Worm (Caenorhabditis elegans) whole organism, late embryonic: ENCODE data around the gene rig-6.

Source experiments
- C08G9.2 ChIP-seq: sonication (generic microtip); optimal IDR thresholded peaks from 2 replicates; lab custom pipeline; 2016; ENCODE audit warnings: mild to moderate bottlenecking, missing genetic modification characterization, moderate library complexity, missing compliant biosample characterization
- C38D4.7 ChIP-seq: fragments of 200-800 bp; sonication (Bioruptor generic); optimal IDR thresholded peaks from 2 replicates; lab custom pipeline; 2018; ENCODE audit warnings: mild to moderate bottlenecking, missing genetic modification characterization, moderate library complexity, missing compliant biosample characterization
- F13H6.1 ChIP-seq: sonication (generic microtip); optimal IDR thresholded peaks from 2 replicates; lab custom pipeline; 2016; ENCODE audit warnings: missing genetic modification characterization, missing compliant biosample characterization
- K02D7.2 ChIP-seq: sonication (generic microtip); optimal IDR thresholded peaks from 2 replicates; lab custom pipeline; 2017; ENCODE audit warnings: mild to moderate bottlenecking, missing genetic modification characterization, missing compliant biosample characterization
- Y22D7AL.16 ChIP-seq: sonication (generic microtip); optimal IDR thresholded peaks from 2 replicates; lab custom pipeline; 2016; ENCODE audit warnings: missing genetic modification characterization, missing compliant biosample characterization
- ahr-1 ChIP-seq: sonication (generic microtip); optimal IDR thresholded peaks from 2 replicates; lab custom pipeline; 2016; ENCODE audit warnings: missing genetic modification characterization, missing compliant biosample characterization
- ceh-14 ChIP-seq: sonication (generic microtip); optimal IDR thresholded peaks from 2 replicates; lab custom pipeline; 2016; ENCODE audit warnings: missing genotype, missing genetic modification characterization, missing compliant biosample characterization
- ceh-2 ChIP-seq: sonication (generic microtip); optimal IDR thresholded peaks from 2 replicates; lab custom pipeline; 2016; ENCODE audit warnings: missing genotype, missing genetic modification characterization, missing compliant biosample characterization
- ceh-24 ChIP-seq: sonication (generic microtip); optimal IDR thresholded peaks from 2 replicates; lab custom pipeline; 2016; ENCODE audit warnings: mild to moderate bottlenecking, missing genetic modification characterization, missing compliant biosample characterization
- ceh-31 ChIP-seq: sonication (generic microtip); optimal IDR thresholded peaks from 2 replicates; lab custom pipeline; 2016; ENCODE audit warnings: missing genetic modification characterization, missing compliant biosample characterization
- ceh-34 ChIP-seq: sonication (generic microtip); optimal IDR thresholded peaks from 2 replicates; lab custom pipeline; 2016; ENCODE audit warnings: mild to moderate bottlenecking, missing genetic modification characterization, missing compliant biosample characterization
- ceh-9 ChIP-seq: sonication (generic microtip); optimal IDR thresholded peaks from 2 replicates; lab custom pipeline; 2016; ENCODE audit warnings: mild to moderate bottlenecking, missing genetic modification characterization, inconsistent platforms, missing compliant biosample characterization
- che-1 ChIP-seq: sonication (generic microtip); optimal IDR thresholded peaks from 2 replicates; lab custom pipeline; 2016; ENCODE audit warnings: mild to moderate bottlenecking, missing genetic modification characterization, missing compliant biosample characterization
- dmd-4 ChIP-seq: sonication (generic microtip); optimal IDR thresholded peaks from 2 replicates; lab custom pipeline; 2016; ENCODE audit warnings: borderline replicate concordance, missing genetic modification characterization, missing compliant biosample characterization
- dve-1 ChIP-seq: sonication (generic microtip); optimal IDR thresholded peaks from 2 replicates; lab custom pipeline; 2017; ENCODE audit warnings: antibody characterized with exemption, mild to moderate bottlenecking, missing genetic modification characterization, missing compliant biosample characterization
- elt-2 ChIP-seq: sonication (generic microtip); optimal IDR thresholded peaks from 2 replicates; lab custom pipeline; 2016; ENCODE audit warnings: missing genetic modification reagents, missing genetic modification characterization, missing compliant biosample characterization
- ets-4 ChIP-seq: sonication (generic microtip); optimal IDR thresholded peaks from 2 replicates; lab custom pipeline; 2016; ENCODE audit warnings: missing genetic modification characterization, missing compliant biosample characterization
- eyg-1 ChIP-seq: sonication (generic microtip); optimal IDR thresholded peaks from 2 replicates; lab custom pipeline; 2016; ENCODE audit warnings: missing genotype, missing genetic modification characterization, missing compliant biosample characterization
- fax-1 ChIP-seq: sonication (generic microtip); optimal IDR thresholded peaks from 2 replicates; lab custom pipeline; 2016; ENCODE audit warnings: missing genotype, missing genetic modification characterization, missing compliant biosample characterization
- fkh-10 ChIP-seq: fragments of 150-350 bp; optimal IDR thresholded peaks from 2 replicates; lab custom pipeline; 2014; ENCODE audit warnings: missing biosample characterization, missing genetic modification reagents, missing genetic modification characterization
- fkh-6 ChIP-seq: sonication (generic microtip); optimal IDR thresholded peaks from 2 replicates; lab custom pipeline; 2016; ENCODE audit warnings: missing genetic modification characterization, missing compliant biosample characterization
- gmeb-2 ChIP-seq: sonication (generic microtip); optimal IDR thresholded peaks from 2 replicates; lab custom pipeline; 2016; ENCODE audit warnings: missing genetic modification characterization, inconsistent platforms, missing compliant biosample characterization
- hlh-15 ChIP-seq: sonication (generic microtip); optimal IDR thresholded peaks from 2 replicates; lab custom pipeline; 2016; ENCODE audit warnings: missing genetic modification characterization, missing compliant biosample characterization
- hlh-30 ChIP-seq: sonication (generic microtip); optimal IDR thresholded peaks from 2 replicates; lab custom pipeline; 2017; ENCODE audit warnings: antibody characterized with exemption, missing genetic modification characterization, missing compliant biosample characterization; ENCODE audit not compliant: insufficient read depth
- hlh-6 ChIP-seq: sonication (generic microtip); optimal IDR thresholded peaks from 2 replicates; lab custom pipeline; 2016; ENCODE audit warnings: missing genotype, missing genetic modification characterization, missing compliant biosample characterization
- hlh-8 ChIP-seq: sonication (generic microtip); optimal IDR thresholded peaks from 2 replicates; lab custom pipeline; 2016; ENCODE audit warnings: missing genotype, missing genetic modification characterization, missing compliant biosample characterization
- lim-6 ChIP-seq: sonication (generic microtip); optimal IDR thresholded peaks from 2 replicates; lab custom pipeline; 2016; ENCODE audit warnings: missing genetic modification characterization, missing compliant biosample characterization
- mec-3 ChIP-seq: sonication (generic microtip); optimal IDR thresholded peaks from 2 replicates; lab custom pipeline; 2016; ENCODE audit warnings: borderline replicate concordance, missing genetic modification characterization, missing compliant biosample characterization
- nhr-232 ChIP-seq: sonication (generic microtip); optimal IDR thresholded peaks from 2 replicates; lab custom pipeline; 2016; ENCODE audit warnings: missing genetic modification characterization, missing compliant biosample characterization
- npax-4 ChIP-seq: sonication (generic microtip); optimal IDR thresholded peaks from 2 replicates; lab custom pipeline; 2016; ENCODE audit warnings: missing genetic modification characterization, missing compliant biosample characterization
- odd-2 ChIP-seq: sonication (generic microtip); optimal IDR thresholded peaks from 2 replicates; lab custom pipeline; 2017; ENCODE audit warnings: antibody characterized with exemption, mild to moderate bottlenecking, missing genetic modification characterization, missing compliant biosample characterization
- pag-3 ChIP-seq: sonication (generic microtip); optimal IDR thresholded peaks from 2 replicates; lab custom pipeline; 2016; ENCODE audit warnings: missing compliant biosample characterization, missing genetic modification characterization, borderline replicate concordance
- pha-2 ChIP-seq: sonication (generic microtip); optimal IDR thresholded peaks from 2 replicates; lab custom pipeline; 2017; ENCODE audit warnings: mild to moderate bottlenecking, missing genetic modification characterization, missing compliant biosample characterization
- ref-2 ChIP-seq: sonication (generic microtip); optimal IDR thresholded peaks from 2 replicates; lab custom pipeline; 2016; ENCODE audit warnings: missing genetic modification characterization, missing compliant biosample characterization
- rnt-1 ChIP-seq: sonication (generic microtip); optimal IDR thresholded peaks from 2 replicates; lab custom pipeline; 2016; ENCODE audit warnings: missing genetic modification characterization, missing compliant biosample characterization
- sdc-2 ChIP-seq: sonication (generic microtip); optimal IDR thresholded peaks from 2 replicates; lab custom pipeline; 2016; ENCODE audit warnings: missing genotype, missing genetic modification characterization, missing compliant biosample characterization
- sox-4 ChIP-seq: sonication (generic microtip); optimal IDR thresholded peaks from 2 replicates; lab custom pipeline; 2017; ENCODE audit warnings: mild to moderate bottlenecking, missing genetic modification characterization, inconsistent platforms, missing compliant biosample characterization
- syd-9 ChIP-seq: sonication (generic microtip); optimal IDR thresholded peaks from 2 replicates; lab custom pipeline; 2016; ENCODE audit warnings: mild to moderate bottlenecking, missing genetic modification characterization, moderate library complexity, missing compliant biosample characterization
- tbx-2 ChIP-seq: sonication (generic microtip); optimal IDR thresholded peaks from 2 replicates; lab custom pipeline; 2016; ENCODE audit warnings: missing genetic modification characterization, missing compliant biosample characterization
- tbx-7 ChIP-seq: sonication (generic microtip); optimal IDR thresholded peaks from 2 replicates; lab custom pipeline; 2016; ENCODE audit warnings: missing genotype, missing genetic modification characterization, missing compliant biosample characterization
- ttx-3 ChIP-seq: sonication (generic microtip); optimal IDR thresholded peaks from 2 replicates; lab custom pipeline; 2016; ENCODE audit warnings: missing genetic modification reagents, missing genetic modification characterization, missing compliant biosample characterization
- unc-3 ChIP-seq, 2 experiments: fragments of 200-800 bp in 1 of 2; sonication (Bioruptor generic) in 1 of 2; sonication (generic microtip) in 1 of 2; conservative IDR thresholded peaks in 1 of 2; optimal IDR thresholded peaks in 1 of 2; 2 replicates each; pipeline versions ENCODE4 v1.3.6 to Lab custom; 2016 to 2022; ENCODE audit warnings: missing compliant biosample characterization in 2 of 2, missing genetic modification characterization in 2 of 2, missing genetic modification reagents in 1 of 2
- unc-42 ChIP-seq: sonication (generic microtip); optimal IDR thresholded peaks from 2 replicates; lab custom pipeline; 2016; ENCODE audit warnings: missing genotype, missing genetic modification characterization, missing compliant biosample characterization
- zip-5 ChIP-seq: sonication (generic microtip); optimal IDR thresholded peaks from 2 replicates; lab custom pipeline; 2016; ENCODE audit warnings: missing genetic modification characterization, missing compliant biosample characterization
- ztf-16 ChIP-seq: sonication (generic microtip); optimal IDR thresholded peaks from 2 replicates; lab custom pipeline; 2017; ENCODE audit warnings: missing genetic modification characterization, missing compliant biosample characterization

Gene rig-6

ce11 chrII:4795461-4795860 is 16.4 kb downstream of the rig-6 start, which contains the start of gene C33F10.4:
C33F10.4 (plus strand) TSS chrII:4795761.
- TF ChIP-seq fkh-6 (tag; lab: Kevin White, UChicago) (no peak), ets-4 (tag; lab: Kevin White, UChicago) (no peak), ceh-2 (tag; lab: Kevin White, UChicago) (no peak), pag-3 (no peak), fax-1 (tag; lab: Kevin White, UChicago) (no peak), ceh-24 (no peak), nhr-232 (tag; lab: Kevin White, UChicago) (no peak), mec-3 (tag; lab: Kevin White, UChicago) (no peak), pha-2 (tag; lab: Kevin White, UChicago) (no peak), K02D7.2 (tag; lab: Kevin White, UChicago) (no peak), C38D4.7 (GFP tag; lab: Kevin White, UChicago) (no peak), unc-3 (GFP tag; conservative IDR thresholded peaks at IDR 0.05; lab: Robert Waterston, UW) (no peak), unc-3 (tag; optimal IDR thresholded peaks at IDR 0.05; lab: Kevin White, UChicago) (no peak), sox-4 (tag; lab: Kevin White, UChicago) (no peak)

ce11 chrII:4793320-4793719 is 18.6 kb downstream of the rig-6 start:
- TF ChIP-seq unc-42 (tag; lab: Kevin White, UChicago) (no peak), eyg-1 (tag; lab: Kevin White, UChicago) (no peak), K02D7.2 (tag; lab: Kevin White, UChicago) (no peak), Y22D7AL.16 (no peak), fkh-10 (no peak), npax-4 (tag; lab: Kevin White, UChicago) (no peak), dmd-4 (tag; lab: Kevin White, UChicago) (no peak), ceh-24 (no peak)
- TF ChIP-seq, all 69 proteins: peak for 0

- peak; percentile 90 for TF ChIP-seq ceh-31
- peak; percentile 57 for TF ChIP-seq fax-1 (tag; lab: Kevin White, UChicago)
- TF ChIP-seq elt-2 (tag; lab: Kevin White, UChicago): peak; percentile 97
- no peak for TF ChIP-seq hlh-15 (tag; lab: Kevin White, UChicago)
- peak; percentile 83 for TF ChIP-seq zip-5 (tag; lab: Kevin White, UChicago)
- TF ChIP-seq sox-4 (tag; lab: Kevin White, UChicago): no peak
- TF ChIP-seq eyg-1 (tag; lab: Kevin White, UChicago): no peak
- TF ChIP-seq ref-2 (tag; lab: Kevin White, UChicago): peak; percentile 72
- no peak for TF ChIP-seq syd-9 (tag; lab: Kevin White, UChicago)
- TF ChIP-seq hlh-6 (tag; lab: Kevin White, UChicago): no peak
- TF ChIP-seq ceh-34 (tag; lab: Kevin White, UChicago): peak; percentile 29
- peak; percentile 39 for TF ChIP-seq pha-2 (tag; lab: Kevin White, UChicago)
- TF ChIP-seq ets-4 (tag; lab: Kevin White, UChicago): peak; percentile 94
- peak; percentile 14 for TF ChIP-seq fkh-6 (tag; lab: Kevin White, UChicago)
- TF ChIP-seq dve-1 (tag; lab: Kevin White, UChicago): no peak
- peak; percentile 90 for TF ChIP-seq hlh-8 (tag; lab: Kevin White, UChicago)
- no peak for TF ChIP-seq ceh-9 (tag; lab: Kevin White, UChicago)
- TF ChIP-seq ahr-1 (tag; lab: Kevin White, UChicago): peak; percentile 73
- TF ChIP-seq unc-42 (tag; lab: Kevin White, UChicago): peak; percentile 10
- TF ChIP-seq che-1 (tag; lab: Kevin White, UChicago): peak; percentile 28
- peak; percentile 83 for TF ChIP-seq ceh-14 (tag; lab: Kevin White, UChicago)
- peak; percentile 58 for TF ChIP-seq ttx-3 (tag; lab: Kevin White, UChicago)
- TF ChIP-seq rnt-1 (tag; lab: Kevin White, UChicago): peak; percentile 12
- no peak for TF ChIP-seq hlh-30 (tag; lab: Kevin White, UChicago)
- peak; percentile 17 for TF ChIP-seq npax-4 (tag; lab: Kevin White, UChicago)
- peak; percentile 50 for TF ChIP-seq lim-6 (tag; lab: Kevin White, UChicago)
- peak; percentile 93 for TF ChIP-seq C08G9.2
- no peak for TF ChIP-seq odd-2
- peak; percentile 48 for TF ChIP-seq sdc-2 (tag; lab: Kevin White, UChicago)
- peak; percentile 92 for TF ChIP-seq tbx-2 (tag; lab: Kevin White, UChicago)
- peak; percentile 63 for TF ChIP-seq F13H6.1
- TF ChIP-seq tbx-7 (tag; lab: Kevin White, UChicago): peak; percentile 93
- peak; percentile 65 for TF ChIP-seq mec-3 (tag; lab: Kevin White, UChicago)
- TF ChIP-seq ztf-16: peak; percentile 43
- peak; percentile 24 for TF ChIP-seq gmeb-2 (tag; lab: Kevin White, UChicago)
- peak; percentile 90 for TF ChIP-seq ceh-2 (tag; lab: Kevin White, UChicago)
- TF ChIP-seq, all 69 proteins: peak for 27
Observed at ce11 chrII:4791272-4791671, 20.6 kb downstream of the rig-6 start, which contains the start of gene F26G1.1. F26G1.1 (plus strand) TSS chrII:4791618.
